Worm (Caenorhabditis elegans) whole organism, L3 larva: Measurements from ENCODE around the gene mrpl-21.

Experiments used
- R02D3.7 ChIP-seq: fragments of 150-350 bp; optimal IDR thresholded peaks from 2 replicates; lab custom pipeline; 2014; ENCODE audit warnings: missing biosample characterization, missing genetic modification characterization
- ZK546.5 ChIP-seq: sonication (generic microtip); optimal IDR thresholded peaks from 2 replicates; lab custom pipeline; 2017; ENCODE audit warnings: missing biosample characterization, missing genetic modification characterization
- aly-2 ChIP-seq: fragments of 150-350 bp; optimal IDR thresholded peaks from 2 replicates; lab custom pipeline; 2014; ENCODE audit warnings: missing biosample characterization, missing genetic modification characterization
- ceh-16 ChIP-seq: sonication (generic microtip); optimal IDR thresholded peaks from 2 replicates; lab custom pipeline; 2017; ENCODE audit warnings: missing biosample characterization, missing genetic modification characterization
- ceh-28 ChIP-seq: fragments of 150-350 bp; optimal IDR thresholded peaks from 2 replicates; lab custom pipeline; 2014; ENCODE audit warnings: missing biosample characterization, missing genetic modification reagents, missing genetic modification characterization
- ceh-9 ChIP-seq: sonication (generic microtip); optimal IDR thresholded peaks from 2 replicates; lab custom pipeline; 2018; ENCODE audit warnings: missing biosample characterization, missing genetic modification characterization
- egl-5 ChIP-seq: fragments of 150-350 bp; optimal IDR thresholded peaks from 2 replicates; lab custom pipeline; 2017; ENCODE audit warnings: missing biosample characterization, missing genetic modification reagents, missing genetic modification characterization, inconsistent platforms
- elt-2 ChIP-seq: sonication (generic microtip); optimal IDR thresholded peaks from 2 replicates; lab custom pipeline; 2016; ENCODE audit warnings: missing genetic modification reagents, mild to moderate bottlenecking, missing genetic modification characterization, missing compliant biosample characterization
- eor-1 ChIP-seq, 2 experiments: fragments of 150-350 bp; optimal IDR thresholded peaks; 2 replicates each; lab custom pipeline; 2014 to 2018; ENCODE audit warnings: missing biosample characterization in 2 of 2, missing genetic modification characterization in 2 of 2
- fkh-10 ChIP-seq: sonication (generic microtip); optimal IDR thresholded peaks from 2 replicates; lab custom pipeline; 2017; ENCODE audit warnings: missing biosample characterization, missing genetic modification reagents, missing genetic modification characterization
- fos-1 ChIP-seq: fragments of 150-350 bp; optimal IDR thresholded peaks from 2 replicates; lab custom pipeline; 2014; ENCODE audit warnings: missing biosample characterization, missing genetic modification characterization
- hmg-11 ChIP-seq: sonication (generic microtip); optimal IDR thresholded peaks from 2 replicates; lab custom pipeline; 2016; ENCODE audit warnings: missing genetic modification characterization, missing compliant biosample characterization
- jun-1 ChIP-seq: fragments of 150-350 bp; optimal IDR thresholded peaks from 2 replicates; lab custom pipeline; 2014; ENCODE audit warnings: missing biosample characterization, missing genetic modification reagents, missing genetic modification characterization
- lin-15B ChIP-seq: fragments of 150-350 bp; optimal IDR thresholded peaks from 2 replicates; lab custom pipeline; 2014; ENCODE audit warnings: missing biosample characterization, missing genetic modification characterization
- lin-39 ChIP-seq: fragments of 150-350 bp; optimal IDR thresholded peaks from 2 replicates; lab custom pipeline; 2018; ENCODE audit warnings: missing biosample characterization, missing genetic modification reagents, missing genetic modification characterization
- mml-1 ChIP-seq: fragments of 150-350 bp; sonication (generic microtip); optimal IDR thresholded peaks from 3 replicates; lab custom pipeline; 2014; ENCODE audit warnings: missing biosample characterization, missing genetic modification characterization
- nfya-1 ChIP-seq: sonication (generic microtip); optimal IDR thresholded peaks from 2 replicates; lab custom pipeline; 2017; ENCODE audit warnings: missing genetic modification characterization, mild to moderate bottlenecking, missing compliant biosample characterization, antibody characterized with exemption, moderate library complexity; ENCODE audit not compliant: insufficient read depth
- nhr-23 ChIP-seq: fragments of 150-350 bp; optimal IDR thresholded peaks from 2 replicates; lab custom pipeline; 2014; ENCODE audit warnings: missing biosample characterization, missing genetic modification reagents, missing genetic modification characterization
- nhr-237 ChIP-seq: fragments of 150-350 bp; optimal IDR thresholded peaks from 2 replicates; lab custom pipeline; 2014; ENCODE audit warnings: missing biosample characterization, missing genetic modification characterization
- nhr-25 ChIP-seq: sonication (generic microtip); optimal IDR thresholded peaks from 2 replicates; lab custom pipeline; 2017; ENCODE audit warnings: missing biosample characterization, missing genetic modification characterization
- nhr-43 ChIP-seq: sonication (generic microtip); optimal IDR thresholded peaks from 2 replicates; lab custom pipeline; 2016; ENCODE audit warnings: mild to moderate bottlenecking, missing genetic modification characterization, missing compliant biosample characterization; ENCODE audit not compliant: poor library complexity, severe bottlenecking
- nhr-67 ChIP-seq: fragments of 150-350 bp; optimal IDR thresholded peaks from 2 replicates; lab custom pipeline; 2014; ENCODE audit warnings: missing biosample characterization, missing genetic modification characterization
- nhr-77 ChIP-seq: fragments of 150-350 bp; optimal IDR thresholded peaks from 2 replicates; lab custom pipeline; 2014; ENCODE audit warnings: missing biosample characterization, missing genetic modification characterization
- pha-4 ChIP-seq: fragments of 150-350 bp; optimal IDR thresholded peaks from 2 replicates; lab custom pipeline; 2014; ENCODE audit warnings: missing biosample characterization, missing genetic modification reagents, missing genetic modification characterization
- pqm-1 ChIP-seq: fragments of 150-350 bp; optimal IDR thresholded peaks from 2 replicates; lab custom pipeline; 2017; ENCODE audit warnings: missing biosample characterization, missing genetic modification characterization, inconsistent platforms
- sea-2 ChIP-seq: fragments of 150-350 bp; sonication (generic microtip); optimal IDR thresholded peaks from 4 replicates; lab custom pipeline; 2014; ENCODE audit warnings: missing biosample characterization, missing genetic modification reagents, missing genetic modification characterization
- skn-1 ChIP-seq: fragments of 150-350 bp; optimal IDR thresholded peaks from 2 replicates; lab custom pipeline; 2014; ENCODE audit warnings: missing biosample characterization, missing genetic modification characterization
- snpc-4 ChIP-seq: fragments of 150-350 bp; optimal IDR thresholded peaks from 2 replicates; lab custom pipeline; 2014; ENCODE audit warnings: missing biosample characterization, missing genetic modification characterization
- tbx-2 ChIP-seq: sonication (generic microtip); optimal IDR thresholded peaks from 2 replicates; lab custom pipeline; 2016; ENCODE audit warnings: mild to moderate bottlenecking, missing genetic modification characterization, missing compliant biosample characterization
- unc-39 ChIP-seq: sonication (generic microtip); optimal IDR thresholded peaks from 4 replicates; lab custom pipeline; 2017; ENCODE audit warnings: missing biosample characterization, missing genetic modification characterization
- unc-62 ChIP-seq: fragments of 150-350 bp; sonication (generic microtip); optimal IDR thresholded peaks from 4 replicates; lab custom pipeline; 2014; ENCODE audit warnings: missing biosample characterization, missing genetic modification reagents, missing genetic modification characterization
- ztf-11 ChIP-seq: fragments of 150-350 bp; optimal IDR thresholded peaks from 2 replicates; lab custom pipeline; 2014; ENCODE audit warnings: missing biosample characterization, missing genetic modification characterization
- ztf-4 ChIP-seq: fragments of 150-350 bp; optimal IDR thresholded peaks from 2 replicates; lab custom pipeline; 2014; ENCODE audit warnings: missing biosample characterization, missing genetic modification characterization

Gene mrpl-21

DNA sequence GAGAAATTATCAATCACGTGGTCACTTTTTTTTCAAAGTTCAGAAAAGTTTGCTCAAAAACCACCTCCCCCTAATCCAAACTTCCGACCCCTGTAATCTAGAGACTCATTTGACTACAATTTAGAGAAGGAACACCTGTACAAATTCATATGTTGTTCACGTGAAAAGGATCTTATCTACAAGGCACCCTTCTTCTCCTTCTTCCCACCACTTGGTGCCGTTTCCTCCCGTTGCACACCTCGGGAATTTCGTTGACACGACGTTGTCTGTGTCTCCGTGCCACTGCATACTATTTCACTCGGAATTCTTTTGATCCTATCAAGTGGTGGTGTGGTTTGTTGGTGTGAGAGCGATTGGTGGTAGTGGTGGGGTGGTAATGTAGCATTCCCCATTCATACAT, 31.2 kb upstream of the mrpl-21 start:
- no peak for TF ChIP-seq ceh-16 (tag; lab: Kevin White, UChicago)
- peak; percentile 27 for TF ChIP-seq mml-1 (tag; lab: Kevin White, UChicago)
- TF ChIP-seq aly-2 (tag; lab: Kevin White, UChicago) = no peak
- no peak for TF ChIP-seq jun-1 (tag; lab: Kevin White, UChicago)
- TF ChIP-seq nhr-77 = no peak
- no peak for TF ChIP-seq tbx-2 (tag; lab: Kevin White, UChicago)

ce11 chrIII:4272864-4273263, 29.5 kb upstream of the mrpl-21 start:
- no peak for TF ChIP-seq ZK546.5 (tag; lab: Kevin White, UChicago)
- TF ChIP-seq snpc-4 (tag; lab: Kevin White, UChicago) = no peak
- peak; percentile 43 for TF ChIP-seq mml-1 (tag; lab: Kevin White, UChicago)
- no peak for TF ChIP-seq lin-15B (tag; lab: Kevin White, UChicago)
- no peak for TF ChIP-seq jun-1 (tag; lab: Kevin White, UChicago)
- no peak for TF ChIP-seq elt-2

DNA sequence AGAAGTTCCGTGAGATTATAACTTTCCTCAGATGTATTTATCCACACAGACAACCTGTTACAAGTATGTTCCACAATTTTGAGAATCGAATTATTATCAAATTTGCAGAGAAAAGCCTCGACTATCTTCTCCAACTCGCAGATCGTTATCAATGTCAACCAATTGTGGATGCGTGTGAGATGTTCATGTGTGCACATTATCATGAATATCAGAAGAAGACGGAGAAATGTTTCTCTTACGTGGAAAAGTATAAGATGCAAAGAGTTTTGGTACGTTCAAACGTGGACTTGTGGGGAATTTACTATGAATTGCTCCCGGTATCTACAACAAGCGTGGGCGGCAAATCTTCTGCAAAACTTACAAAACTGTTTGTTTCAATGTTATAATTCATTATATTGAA, 27.7 kb upstream of the mrpl-21 start:
- TF ChIP-seq sea-2 (no peak), fos-1 (no peak)

DNA sequence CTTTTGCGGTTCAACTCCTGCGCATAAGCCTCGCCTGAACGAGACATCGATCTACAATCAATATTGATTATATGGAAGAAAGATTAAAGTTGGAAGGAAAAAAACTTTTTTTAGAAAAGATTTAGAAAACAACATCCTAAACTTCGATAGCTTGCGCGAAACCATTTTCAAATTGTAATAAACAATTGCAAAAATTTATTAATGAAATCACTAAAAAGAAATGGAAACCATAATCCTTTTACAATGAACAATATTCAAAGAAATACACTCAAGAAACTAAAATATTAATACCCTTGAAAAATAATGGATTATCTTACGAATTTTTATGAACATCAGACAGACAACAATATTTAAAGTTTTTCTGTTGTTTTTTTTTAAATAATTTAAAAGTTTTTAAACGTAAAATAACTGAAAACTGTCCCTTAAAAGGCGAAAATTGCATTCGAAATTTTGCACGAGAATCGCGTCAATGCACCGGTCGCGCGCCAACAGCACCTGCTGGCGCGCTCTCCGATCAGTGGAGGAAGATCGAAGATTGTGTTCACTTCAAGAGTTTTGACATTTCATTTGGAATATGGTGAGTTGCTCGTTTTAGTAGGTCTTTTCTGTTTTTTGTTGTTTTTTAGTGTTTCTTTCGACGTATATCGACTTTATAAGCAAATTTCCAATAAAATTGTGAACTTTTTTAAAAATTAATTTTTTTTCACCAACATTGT, 26.0 kb upstream of the mrpl-21 start, which contains the start of the genes sftb-1 and R10E4.1:
sftb-1 (minus strand) TSS at position 51 of the 716 bp plus-strand sequence.
R10E4.1 (plus strand) TSS at position 524 of the 716 bp plus-strand sequence.
- TF ChIP-seq lin-15B (tag; lab: Kevin White, UChicago) = peak; percentile 75
- peak; percentile 37 for TF ChIP-seq jun-1 (tag; lab: Kevin White, UChicago)
- TF ChIP-seq lin-39 (tag; lab: Kevin White, UChicago) = peak; percentile 77
- peak; percentile 30 for TF ChIP-seq nhr-43
- peak; percentile 81 for TF ChIP-seq snpc-4 (tag; lab: Kevin White, UChicago)
- peak; percentile 23 for TF ChIP-seq tbx-2 (tag; lab: Kevin White, UChicago)
- TF ChIP-seq skn-1 (tag; lab: Kevin White, UChicago) = no peak
- TF ChIP-seq nhr-25 (tag; lab: Kevin White, UChicago) = peak; percentile 68
- no peak for TF ChIP-seq eor-1 (tag; optimal IDR thresholded peaks at IDR 0.05; lab: Kevin White, UChicago)
- no peak for TF ChIP-seq ztf-4
- TF ChIP-seq aly-2 (tag; lab: Kevin White, UChicago) = no peak
- peak; percentile 3 for TF ChIP-seq pqm-1 (tag; lab: Kevin White, UChicago)
- peak; percentile 41 for TF ChIP-seq hmg-11
- no peak for TF ChIP-seq fkh-10 (GFP tag; lab: Kevin White, UChicago)
- TF ChIP-seq ceh-28 = peak; percentile 22
- TF ChIP-seq R02D3.7 (tag; lab: Kevin White, UChicago) = peak; percentile 58
- no peak for TF ChIP-seq ceh-9 (tag; lab: Kevin White, UChicago)
- no peak for TF ChIP-seq nhr-77
- TF ChIP-seq nhr-237 = no peak
- TF ChIP-seq pha-4 (tag; lab: Kevin White, UChicago) = peak; percentile 69
- no peak for TF ChIP-seq unc-62 (GFP tag; lab: Kevin White, UChicago)
- no peak for TF ChIP-seq nhr-67 (tag; lab: Kevin White, UChicago)
- peak; percentile 30 for TF ChIP-seq elt-2
- peak; percentile 82 for TF ChIP-seq nfya-1 (tag; lab: Kevin White, UChicago)
- TF ChIP-seq egl-5 (tag; lab: Kevin White, UChicago) = no peak
- TF ChIP-seq nhr-23 (tag; lab: Kevin White, UChicago) = peak; percentile 71
- TF ChIP-seq, all 47 proteins: peak for 15

DNA sequence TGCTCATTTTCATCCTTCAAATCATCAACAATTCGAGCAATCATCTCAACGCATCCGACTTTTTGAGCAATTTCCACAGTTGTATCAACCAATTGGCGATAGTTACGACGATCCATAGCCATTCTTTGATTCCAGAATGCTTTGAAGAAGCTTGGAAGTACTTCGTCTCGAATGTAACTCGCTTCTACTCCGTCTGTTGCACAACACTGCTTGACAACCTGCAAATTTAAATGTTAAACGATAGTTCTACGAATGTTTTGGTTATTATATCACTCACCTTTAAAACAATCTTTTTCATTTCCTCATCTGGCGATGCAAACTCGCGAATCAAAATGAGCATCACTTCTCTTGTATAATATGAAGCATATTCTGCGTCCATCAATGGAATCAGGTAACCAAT, 22.5 kb upstream of the mrpl-21 start:
- TF ChIP-seq nhr-67 (tag; lab: Kevin White, UChicago) = no peak
- no peak for TF ChIP-seq fkh-10 (GFP tag; lab: Kevin White, UChicago)
- no peak for TF ChIP-seq ztf-11
- no peak for TF ChIP-seq unc-39 (tag; lab: Kevin White, UChicago)
